Worm (Caenorhabditis elegans) whole organism, L3 larva: ENCODE results near the gene txt-11.
A peak's percentile ranks its signal among the peaks of the same experiment; 100 is the strongest.
"Not testable (repeated sequence)": the region's sequence is repeated elsewhere in the genome, so short reads cannot be mapped to it uniquely, and the experiment has no call there.

Experiments
- R02D3.7 ChIP-seq: fragments of 150-350 bp; optimal IDR thresholded peaks from 2 replicates; lab custom pipeline; 2014; ENCODE audit warnings: missing biosample characterization, missing genetic modification characterization
- aly-2 ChIP-seq: fragments of 150-350 bp; optimal IDR thresholded peaks from 2 replicates; lab custom pipeline; 2014; ENCODE audit warnings: missing biosample characterization, missing genetic modification characterization
- ama-1 ChIP-seq: fragments of 150-350 bp; optimal IDR thresholded peaks from 2 replicates; lab custom pipeline; 2018
- ceh-16 ChIP-seq: sonication (generic microtip); optimal IDR thresholded peaks from 2 replicates; lab custom pipeline; 2017; ENCODE audit warnings: missing biosample characterization, missing genetic modification characterization
- ceh-28 ChIP-seq: fragments of 150-350 bp; optimal IDR thresholded peaks from 2 replicates; lab custom pipeline; 2014; ENCODE audit warnings: missing biosample characterization, missing genetic modification reagents, missing genetic modification characterization
- ceh-9 ChIP-seq: sonication (generic microtip); optimal IDR thresholded peaks from 2 replicates; lab custom pipeline; 2018; ENCODE audit warnings: missing biosample characterization, missing genetic modification characterization
- daf-12 ChIP-seq: fragments of 150-350 bp; optimal IDR thresholded peaks from 2 replicates; lab custom pipeline; 2014; ENCODE audit warnings: missing biosample characterization, missing genetic modification reagents, missing genetic modification characterization
- egl-27 ChIP-seq: sonication (generic microtip); optimal IDR thresholded peaks from 4 replicates; lab custom pipeline; 2017; ENCODE audit warnings: missing biosample characterization, missing genetic modification reagents, missing genetic modification characterization
- egl-5 ChIP-seq: fragments of 150-350 bp; optimal IDR thresholded peaks from 2 replicates; lab custom pipeline; 2017; ENCODE audit warnings: missing biosample characterization, missing genetic modification reagents, missing genetic modification characterization, inconsistent platforms
- elt-1 ChIP-seq: fragments of 150-350 bp; optimal IDR thresholded peaks from 2 replicates; lab custom pipeline; 2014; ENCODE audit warnings: missing biosample characterization, missing genetic modification characterization
- elt-2 ChIP-seq: sonication (generic microtip); optimal IDR thresholded peaks from 2 replicates; lab custom pipeline; 2016; ENCODE audit warnings: missing genetic modification reagents, mild to moderate bottlenecking, missing genetic modification characterization, missing compliant biosample characterization
- elt-3 ChIP-seq, 3 experiments: fragments of 150-350 bp in 1 of 3; sonication (generic microtip) in 2 of 3; optimal IDR thresholded peaks; 2 replicates in 2 of 3; 4 replicates in 1 of 3; lab custom pipeline; 2014 to 2017; ENCODE audit warnings: missing biosample characterization in 3 of 3, missing genetic modification characterization in 3 of 3
- eor-1 ChIP-seq, 2 experiments: fragments of 150-350 bp; optimal IDR thresholded peaks; 2 replicates each; lab custom pipeline; 2014 to 2018; ENCODE audit warnings: missing biosample characterization in 2 of 2, missing genetic modification characterization in 2 of 2
- fkh-2 ChIP-seq: fragments of 150-350 bp; optimal IDR thresholded peaks from 2 replicates; lab custom pipeline; 2014; ENCODE audit warnings: missing biosample characterization, missing genetic modification reagents, missing genetic modification characterization
- fos-1 ChIP-seq: fragments of 150-350 bp; optimal IDR thresholded peaks from 2 replicates; lab custom pipeline; 2014; ENCODE audit warnings: missing biosample characterization, missing genetic modification characterization
- jun-1 ChIP-seq: fragments of 150-350 bp; optimal IDR thresholded peaks from 2 replicates; lab custom pipeline; 2014; ENCODE audit warnings: missing biosample characterization, missing genetic modification reagents, missing genetic modification characterization
- lin-15B ChIP-seq: fragments of 150-350 bp; optimal IDR thresholded peaks from 2 replicates; lab custom pipeline; 2014; ENCODE audit warnings: missing biosample characterization, missing genetic modification characterization
- lin-39 ChIP-seq: fragments of 150-350 bp; optimal IDR thresholded peaks from 2 replicates; lab custom pipeline; 2018; ENCODE audit warnings: missing biosample characterization, missing genetic modification reagents, missing genetic modification characterization
- lsy-12 ChIP-seq: sonication (generic microtip); optimal IDR thresholded peaks from 2 replicates; lab custom pipeline; 2016; ENCODE audit warnings: mild to moderate bottlenecking, missing genetic modification characterization, missing compliant biosample characterization
- mdl-1 ChIP-seq: fragments of 150-350 bp; optimal IDR thresholded peaks from 2 replicates; lab custom pipeline; 2014; ENCODE audit warnings: missing biosample characterization, missing genetic modification characterization
- nfya-1 ChIP-seq: sonication (generic microtip); optimal IDR thresholded peaks from 2 replicates; lab custom pipeline; 2017; ENCODE audit warnings: missing genetic modification characterization, mild to moderate bottlenecking, missing compliant biosample characterization, antibody characterized with exemption, moderate library complexity; ENCODE audit not compliant: insufficient read depth
- nhr-23 ChIP-seq: fragments of 150-350 bp; optimal IDR thresholded peaks from 2 replicates; lab custom pipeline; 2014; ENCODE audit warnings: missing biosample characterization, missing genetic modification reagents, missing genetic modification characterization
- nhr-237 ChIP-seq: fragments of 150-350 bp; optimal IDR thresholded peaks from 2 replicates; lab custom pipeline; 2014; ENCODE audit warnings: missing biosample characterization, missing genetic modification characterization
- nhr-28 ChIP-seq: fragments of 150-350 bp; optimal IDR thresholded peaks from 2 replicates; lab custom pipeline; 2014; ENCODE audit warnings: missing biosample characterization, missing genetic modification characterization
- nhr-43 ChIP-seq: sonication (generic microtip); optimal IDR thresholded peaks from 2 replicates; lab custom pipeline; 2016; ENCODE audit warnings: mild to moderate bottlenecking, missing genetic modification characterization, missing compliant biosample characterization; ENCODE audit not compliant: poor library complexity, severe bottlenecking
- nhr-67 ChIP-seq: fragments of 150-350 bp; optimal IDR thresholded peaks from 2 replicates; lab custom pipeline; 2014; ENCODE audit warnings: missing biosample characterization, missing genetic modification characterization
- nhr-76 ChIP-seq: fragments of 150-350 bp; sonication (generic microtip); optimal IDR thresholded peaks from 5 replicates; lab custom pipeline; 2014; ENCODE audit warnings: missing biosample characterization, missing genetic modification characterization
- nhr-77 ChIP-seq: fragments of 150-350 bp; optimal IDR thresholded peaks from 2 replicates; lab custom pipeline; 2014; ENCODE audit warnings: missing biosample characterization, missing genetic modification characterization
- pqm-1 ChIP-seq: fragments of 150-350 bp; optimal IDR thresholded peaks from 2 replicates; lab custom pipeline; 2017; ENCODE audit warnings: missing biosample characterization, missing genetic modification characterization, inconsistent platforms
- sea-2 ChIP-seq: fragments of 150-350 bp; sonication (generic microtip); optimal IDR thresholded peaks from 4 replicates; lab custom pipeline; 2014; ENCODE audit warnings: missing biosample characterization, missing genetic modification reagents, missing genetic modification characterization
- skn-1 ChIP-seq: fragments of 150-350 bp; optimal IDR thresholded peaks from 2 replicates; lab custom pipeline; 2014; ENCODE audit warnings: missing biosample characterization, missing genetic modification characterization
- snpc-4 ChIP-seq: fragments of 150-350 bp; optimal IDR thresholded peaks from 2 replicates; lab custom pipeline; 2014; ENCODE audit warnings: missing biosample characterization, missing genetic modification characterization
- tbx-2 ChIP-seq: sonication (generic microtip); optimal IDR thresholded peaks from 2 replicates; lab custom pipeline; 2016; ENCODE audit warnings: mild to moderate bottlenecking, missing genetic modification characterization, missing compliant biosample characterization
- unc-39 ChIP-seq: sonication (generic microtip); optimal IDR thresholded peaks from 4 replicates; lab custom pipeline; 2017; ENCODE audit warnings: missing biosample characterization, missing genetic modification characterization
- unc-62 ChIP-seq: fragments of 150-350 bp; sonication (generic microtip); optimal IDR thresholded peaks from 4 replicates; lab custom pipeline; 2014; ENCODE audit warnings: missing biosample characterization, missing genetic modification reagents, missing genetic modification characterization
- zag-1 ChIP-seq: fragments of 150-350 bp; optimal IDR thresholded peaks from 2 replicates; lab custom pipeline; 2014; ENCODE audit warnings: missing biosample characterization, missing genetic modification characterization
- ztf-11 ChIP-seq: fragments of 150-350 bp; optimal IDR thresholded peaks from 2 replicates; lab custom pipeline; 2014; ENCODE audit warnings: missing biosample characterization, missing genetic modification characterization
- ztf-4 ChIP-seq: fragments of 150-350 bp; optimal IDR thresholded peaks from 2 replicates; lab custom pipeline; 2014; ENCODE audit warnings: missing biosample characterization, missing genetic modification characterization

txt-11 gene

DNA sequence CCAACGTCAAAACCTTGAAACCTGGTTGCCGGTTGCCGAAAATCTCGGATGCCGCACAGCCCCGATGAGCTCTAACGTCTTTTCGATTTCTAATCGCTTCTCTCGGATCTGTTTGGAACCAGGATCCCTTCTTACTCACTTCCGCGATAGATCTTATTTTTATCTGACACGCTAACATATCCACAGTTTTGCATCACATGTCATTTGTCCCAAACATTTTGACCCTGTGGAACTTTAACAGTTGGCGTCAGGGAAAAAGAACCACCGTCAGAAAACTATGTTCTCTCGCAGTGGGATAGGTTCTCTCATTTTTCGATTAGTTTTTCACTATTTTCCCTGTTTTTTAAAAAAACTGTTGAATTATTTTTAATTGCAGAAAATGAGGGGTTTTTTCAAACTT is 14.8 kb upstream of the txt-11 start, which contains the start of gene T20D4.11:
Gene T20D4.11, plus strand, starts transcription at position 377 of the 400 bp plus-strand sequence.
- TF ChIP-seq nhr-77 (tag; lab: Kevin White, UChicago) = no peak
- no peak for TF ChIP-seq lsy-12
- TF ChIP-seq sea-2 (GFP tag; lab: Kevin White, UChicago) = no peak
- no peak for TF ChIP-seq skn-1
- no peak for TF ChIP-seq nhr-67 (tag; lab: Kevin White, UChicago)
- no peak for TF ChIP-seq jun-1 (tag; lab: Kevin White, UChicago)
- TF ChIP-seq lin-15B (tag; lab: Kevin White, UChicago) = no peak
- TF ChIP-seq R02D3.7 = no peak
- no peak for TF ChIP-seq mdl-1
- no peak for TF ChIP-seq nhr-237 (tag; lab: Kevin White, UChicago)
- TF ChIP-seq lin-39 (tag; lab: Kevin White, UChicago) = no peak
- TF ChIP-seq snpc-4 (tag; lab: Kevin White, UChicago) = no peak
- no peak for TF ChIP-seq unc-39 (tag; lab: Kevin White, UChicago)
- TF ChIP-seq nhr-76 = no peak
- TF ChIP-seq eor-1 (tag; optimal IDR thresholded peaks at IDR 0.05; lab: Kevin White, UChicago) = no peak

DNA sequence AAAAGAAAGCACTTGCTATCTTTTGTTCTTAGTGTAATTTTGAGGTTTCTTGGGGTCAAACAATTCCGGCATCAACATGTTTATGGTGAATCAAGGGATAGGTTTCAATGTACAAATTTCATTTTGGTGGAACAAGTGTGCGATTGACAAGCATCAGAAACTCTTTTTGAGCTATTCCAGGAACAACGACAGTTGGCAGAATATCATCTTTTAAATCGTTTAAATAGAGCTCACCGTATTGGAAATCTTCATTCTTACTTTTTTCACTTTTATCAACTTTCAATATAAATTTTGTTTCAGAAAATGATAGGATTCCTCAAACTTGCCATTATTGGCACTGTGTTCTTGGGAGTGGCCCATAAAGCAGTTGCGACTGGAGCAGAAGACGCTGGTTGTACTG is 13.2 kb upstream of the txt-11 start, which contains the start of gene T20D4.10:
Gene T20D4.10, plus strand, starts transcription at position 301 of the 400 bp plus-strand sequence.
- TF ChIP-seq nhr-67 (tag; lab: Kevin White, UChicago); sea-2 (GFP tag; lab: Kevin White, UChicago); egl-5: not testable (repeated sequence)

DNA sequence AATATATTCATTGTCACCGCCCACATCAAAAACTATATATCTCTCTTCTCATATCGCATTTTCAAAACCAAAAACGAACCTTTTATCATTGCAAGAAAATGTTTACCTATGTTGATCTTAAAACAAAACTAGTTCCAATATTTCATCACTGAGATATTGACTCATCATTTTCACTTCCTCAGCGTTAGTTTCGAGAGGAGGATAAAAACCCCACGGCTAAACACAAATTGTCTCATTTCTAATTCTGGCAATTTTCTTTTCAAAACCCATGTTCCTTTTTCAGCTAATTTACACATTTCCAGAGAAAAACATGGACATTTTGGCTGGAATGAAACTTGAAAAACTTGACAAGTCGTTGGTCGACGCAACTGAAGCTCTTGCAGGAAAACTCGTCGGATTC is 4.5 kb upstream of the txt-11 start, which contains the start of gene T20D4.7:
Gene T20D4.7, plus strand, starts transcription at position 301 of the 400 bp plus-strand sequence.
- no peak for TF ChIP-seq nhr-43 (tag; lab: Kevin White, UChicago)
- no peak for TF ChIP-seq ceh-9 (tag; lab: Kevin White, UChicago)
- TF ChIP-seq ztf-4 = no peak
- no peak for TF ChIP-seq ceh-28 (tag; lab: Kevin White, UChicago)
- TF ChIP-seq fkh-2 (tag; lab: Kevin White, UChicago) = no peak
- TF ChIP-seq R02D3.7 = no peak
- no peak for TF ChIP-seq aly-2
- TF ChIP-seq nfya-1 (tag; lab: Kevin White, UChicago) = no peak
- TF ChIP-seq nhr-67 (tag; lab: Kevin White, UChicago) = no peak
- TF ChIP-seq eor-1 (tag; optimal IDR thresholded peaks at IDR 0.05; lab: Kevin White, UChicago) = no peak
- no peak for TF ChIP-seq elt-1 (tag; lab: Kevin White, UChicago)
- TF ChIP-seq unc-39 (tag; lab: Kevin White, UChicago) = no peak
- TF ChIP-seq fos-1 (tag; lab: Kevin White, UChicago) = no peak
- no peak for TF ChIP-seq skn-1
- TF ChIP-seq, all 47 proteins: peak for 0

DNA sequence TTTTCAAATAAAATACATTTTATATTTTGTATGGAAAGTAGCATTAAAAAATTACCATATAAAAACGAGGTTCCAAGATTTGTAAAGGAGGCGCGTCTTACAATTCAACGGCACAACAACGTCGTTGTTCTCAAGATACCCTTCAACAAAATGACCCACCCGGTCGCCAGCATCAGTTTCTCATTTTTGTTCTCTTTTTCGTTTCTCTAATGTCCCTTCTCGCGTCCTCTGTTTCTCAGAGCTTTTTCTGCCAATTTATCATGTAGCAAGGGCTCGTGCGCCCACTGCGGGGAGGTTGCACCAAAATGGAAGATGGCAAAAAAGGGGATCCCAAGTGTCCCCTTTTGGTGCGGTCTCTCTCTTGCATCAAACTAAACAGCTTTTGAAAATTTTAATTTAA is 3.6 kb upstream of the txt-11 start:
- peak; percentile 75 for TF ChIP-seq lin-39 (tag; lab: Kevin White, UChicago)
- TF ChIP-seq unc-62 (GFP tag; lab: Kevin White, UChicago) = no peak

DNA sequence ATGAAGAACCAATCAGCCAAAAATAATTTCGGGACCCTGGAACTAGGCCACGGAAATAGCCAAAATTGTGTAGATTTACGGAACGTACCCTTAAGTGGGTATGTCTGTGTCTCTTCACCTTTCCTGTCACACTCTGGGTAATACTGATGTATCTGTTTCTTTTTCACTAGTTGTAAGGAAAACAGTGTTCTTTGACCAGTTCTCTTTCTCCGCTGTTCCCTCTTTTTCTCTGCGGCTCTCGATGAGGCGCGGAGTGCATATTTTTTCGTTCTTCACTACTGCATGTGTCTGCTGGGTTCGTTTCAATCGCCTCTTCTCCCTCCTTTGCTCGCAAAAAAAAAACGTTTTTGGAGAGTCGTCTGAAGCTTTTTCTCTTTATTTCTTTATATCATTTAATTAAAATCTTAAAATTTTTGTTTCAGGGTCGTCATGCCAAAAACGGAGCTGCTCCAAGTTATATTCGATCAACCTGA is 3.0 kb upstream of the txt-11 start, which contains the start of gene arrd-22:
Gene arrd-22, plus strand, starts transcription at position 423 of the 473 bp plus-strand sequence.
- TF ChIP-seq nhr-23 (tag; lab: Kevin White, UChicago) = peak; percentile 56
- TF ChIP-seq mdl-1 = peak; percentile 6
- no peak for TF ChIP-seq ceh-16
- peak; percentile 33 for TF ChIP-seq lin-39 (tag; lab: Kevin White, UChicago)
- TF ChIP-seq skn-1 = no peak
- peak; percentile 20 for TF ChIP-seq nfya-1 (tag; lab: Kevin White, UChicago)
- TF ChIP-seq tbx-2 = no peak

DNA sequence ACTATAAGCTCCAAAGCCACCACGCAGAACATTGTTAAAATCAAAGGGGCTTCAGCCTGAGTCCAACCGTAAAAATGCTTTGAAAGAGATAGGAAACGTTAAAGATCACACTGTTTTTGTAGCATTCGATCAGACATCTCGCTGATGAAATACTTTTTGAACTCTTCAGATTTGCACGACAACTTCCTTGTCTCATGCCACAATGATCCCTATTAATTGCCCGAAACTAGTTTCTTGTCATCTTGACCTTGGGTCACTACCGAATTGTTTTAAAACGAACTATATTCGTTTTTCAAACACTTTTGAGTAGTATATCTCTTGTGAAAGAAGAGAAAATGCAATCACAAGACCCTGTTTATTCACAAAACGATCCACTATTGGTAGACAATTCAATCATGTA is 4.8 kb downstream of the txt-11 start, which contains the start of gene T20D4.3:
Gene T20D4.3, plus strand, starts transcription at position 301 of the 400 bp plus-strand sequence.
- TF ChIP-seq egl-27 (tag; lab: Kevin White, UChicago) (no peak), snpc-4 (tag; lab: Kevin White, UChicago) (no peak), lin-39 (tag; lab: Kevin White, UChicago) (no peak), elt-3 (tag; optimal IDR thresholded peaks at IDR 0.05; lab: Kevin White, UChicago) (no peak), ceh-16 (no peak), daf-12 (tag; lab: Kevin White, UChicago) (no peak), nhr-43 (tag; lab: Kevin White, UChicago) (no peak), lsy-12 (no peak), tbx-2 (no peak), eor-1 (tag; optimal IDR thresholded peaks at IDR 0.05; lab: Kevin White, UChicago) (no peak), ama-1 (lab: Kevin White, UChicago) (no peak), aly-2 (no peak), mdl-1 (no peak), pqm-1 (tag; lab: Kevin White, UChicago) (no peak), zag-1 (no peak), ztf-11 (tag; lab: Kevin White, UChicago) (no peak), unc-39 (tag; lab: Kevin White, UChicago) (no peak), ceh-9 (tag; lab: Kevin White, UChicago) (no peak), nhr-28 (tag; lab: Kevin White, UChicago) (no peak), elt-2 (no peak)
- TF ChIP-seq, all 47 proteins: peak for 0
